Fruit fly (Drosophila melanogaster) whole organism, wandering third instar larva: ENCODE results near the gene Taf2.

Experiments
- Abd-B ChIP-seq: fragments of >200 bp; optimal IDR thresholded peaks from 2 replicates; lab custom pipeline; 2017; ENCODE audit warnings: missing biosample characterization, missing genetic modification characterization
- CG32264 ChIP-seq: fragments of 200-800 bp; sonication (Bioruptor generic); optimal IDR thresholded peaks from 2 replicates; lab custom pipeline; 2016; ENCODE audit warnings: missing biosample characterization, missing genetic modification characterization
- CrebA ChIP-seq: fragments of 200-800 bp; sonication (Bioruptor generic); optimal IDR thresholded peaks from 2 replicates; lab custom pipeline; 2016; ENCODE audit warnings: missing biosample characterization, mild to moderate bottlenecking, missing genetic modification characterization, borderline replicate concordance
- Dfd ChIP-seq: fragments of >200 bp; optimal IDR thresholded peaks from 2 replicates; lab custom pipeline; 2017; ENCODE audit warnings: missing biosample characterization, missing genetic modification characterization
- HLH106 ChIP-seq: fragments of 200-800 bp; optimal IDR thresholded peaks from 3 replicates; lab custom pipeline; 2019; ENCODE audit warnings: missing biosample characterization, mild to moderate bottlenecking, missing genetic modification characterization, moderate library complexity
- Hnf4 ChIP-seq: fragments of 200-800 bp; sonication (Bioruptor generic); optimal IDR thresholded peaks from 2 replicates; lab custom pipeline; 2016; ENCODE audit warnings: missing biosample characterization, mild to moderate bottlenecking, missing genetic modification characterization
- Hr78 ChIP-seq: fragments of >200 bp; optimal IDR thresholded peaks from 2 replicates; lab custom pipeline; 2017; ENCODE audit warnings: missing biosample characterization, missing genetic modification characterization
- Hr83 ChIP-seq: fragments of 200-300 bp; sonication (Bioruptor generic); optimal IDR thresholded peaks from 2 replicates; lab custom pipeline; 2016; ENCODE audit warnings: missing biosample characterization, mild to moderate bottlenecking, missing genetic modification characterization, moderate library complexity; ENCODE audit not compliant: poor library complexity, severe bottlenecking
- Mio ChIP-seq: sonication (Bioruptor generic); optimal IDR thresholded peaks from 2 replicates; lab custom pipeline; 2016; ENCODE audit warnings: missing biosample characterization, missing genetic modification characterization
- Myc ChIP-seq: fragments of >200 bp; optimal IDR thresholded peaks from 2 replicates; lab custom pipeline; 2017
- N ChIP-seq: fragments of >200 bp; optimal IDR thresholded peaks from 2 replicates; lab custom pipeline; 2018; ENCODE audit warnings: missing biosample characterization, missing external identifiers, missing genetic modification characterization
- OdsH ChIP-seq: fragments of 200-800 bp; sonication (Bioruptor generic); optimal IDR thresholded peaks from 2 replicates; lab custom pipeline; 2016; ENCODE audit warnings: missing biosample characterization, mild to moderate bottlenecking, missing genetic modification characterization
- Rel ChIP-seq, 2 experiments: fragments of 200-800 bp; sonication (Bioruptor generic) in 1 of 2; optimal IDR thresholded peaks; 2 replicates in 1 of 2; 3 replicates in 1 of 2; lab custom pipeline; 2016 to 2019; ENCODE audit warnings: mild to moderate bottlenecking in 2 of 2, missing biosample characterization in 2 of 2, missing genetic modification characterization in 2 of 2, moderate library complexity in 1 of 2
- Sp1 ChIP-seq: fragments of 200-800 bp; sonication (Bioruptor generic); optimal IDR thresholded peaks from 3 replicates; lab custom pipeline; 2019; ENCODE audit warnings: missing biosample characterization, mild to moderate bottlenecking, missing genetic modification characterization, moderate library complexity
- br ChIP-seq: fragments of 200-800 bp; sonication (Bioruptor generic); optimal IDR thresholded peaks from 2 replicates; lab custom pipeline; 2016; ENCODE audit warnings: missing biosample characterization, missing genetic modification characterization
- dsf ChIP-seq: sonication (Bioruptor generic); optimal IDR thresholded peaks from 2 replicates; lab custom pipeline; 2016; ENCODE audit warnings: missing biosample characterization, missing genetic modification characterization, borderline replicate concordance
- ey ChIP-seq: fragments of 200-800 bp; sonication (Bioruptor generic); optimal IDR thresholded peaks from 2 replicates; lab custom pipeline; 2016; ENCODE audit warnings: missing biosample characterization, missing genetic modification characterization
- foxo ChIP-seq, 2 experiments: fragments of 200-800 bp; sonication (Bioruptor generic); optimal IDR thresholded peaks; 2 replicates in 1 of 2; 3 replicates in 1 of 2; lab custom pipeline; 2016 to 2017; ENCODE audit warnings: missing biosample characterization in 2 of 2, missing genetic modification characterization in 2 of 2
- lola ChIP-seq: fragments of >200 bp; optimal IDR thresholded peaks from 2 replicates; lab custom pipeline; 2017; ENCODE audit warnings: missing biosample characterization, missing genetic modification characterization
- pan ChIP-seq: fragments of >200 bp; optimal IDR thresholded peaks from 2 replicates; lab custom pipeline; 2017
- psq ChIP-seq: fragments of 200-800 bp; sonication (Bioruptor generic); optimal IDR thresholded peaks from 3 replicates; lab custom pipeline; 2017; ENCODE audit warnings: missing biosample characterization, mild to moderate bottlenecking, missing genetic modification characterization, moderate library complexity
- rgr ChIP-seq: fragments of 200-800 bp; sonication (Bioruptor generic); optimal IDR thresholded peaks from 3 replicates; lab custom pipeline; 2016; ENCODE audit warnings: missing biosample characterization, mild to moderate bottlenecking, missing genetic modification characterization
- sage ChIP-seq: fragments of 200-800 bp; sonication (Bioruptor generic); optimal IDR thresholded peaks from 2 replicates; lab custom pipeline; 2016; ENCODE audit warnings: missing biosample characterization, mild to moderate bottlenecking, missing genetic modification characterization
- sv ChIP-seq: fragments of 200-800 bp; sonication (Bioruptor generic); optimal IDR thresholded peaks from 3 replicates; lab custom pipeline; 2016; ENCODE audit warnings: missing biosample characterization, missing genetic modification characterization
- tai ChIP-seq: sonication (Bioruptor generic); optimal IDR thresholded peaks from 2 replicates; lab custom pipeline; 2016; ENCODE audit warnings: missing biosample characterization, missing genetic modification characterization
- usp ChIP-seq: fragments of >200 bp; optimal IDR thresholded peaks from 2 replicates; lab custom pipeline; 2017; ENCODE audit warnings: missing biosample characterization, missing genetic modification characterization
- woc ChIP-seq: sonication (Bioruptor generic); optimal IDR thresholded peaks from 2 replicates; lab custom pipeline; 2016; ENCODE audit warnings: missing biosample characterization, mild to moderate bottlenecking, missing genetic modification characterization

The Taf2 gene

dm6 chr3L:9846577-9847342, 41.7 kb downstream of the Taf2 start:
- TF ChIP-seq Rel (GFP tag; optimal IDR thresholded peaks at IDR 0.05; lab: Kevin White, UChicago) (no peak), Rel (tag; optimal IDR thresholded peaks at IDR 0.05; lab: Kevin White, UChicago) (peak; percentile 89), foxo (GFP tag; optimal IDR thresholded peaks at IDR 0.05; lab: Kevin White, UChicago) (no peak)
- TF ChIP-seq, all 38 proteins: peak for 1

- peak; percentile 11 for TF ChIP-seq sv
- no peak for TF ChIP-seq Dfd (GFP tag; lab: Kevin White, UChicago)
- TF ChIP-seq OdsH (GFP tag; lab: Kevin White, UChicago), result no peak
- no peak for TF ChIP-seq tai (GFP tag; lab: Kevin White, UChicago)
- TF ChIP-seq Rel (GFP tag; optimal IDR thresholded peaks at IDR 0.05; lab: Kevin White, UChicago), result no peak
- peak; percentile 21 for TF ChIP-seq Rel (tag; optimal IDR thresholded peaks at IDR 0.05; lab: Kevin White, UChicago)
- no peak for TF ChIP-seq lola (GFP tag; lab: Kevin White, UChicago)
- no peak for TF ChIP-seq Sp1
- no peak for TF ChIP-seq CrebA (GFP tag; lab: Kevin White, UChicago)
- no peak for TF ChIP-seq dsf
- TF ChIP-seq Myc (lab: Kevin White, UChicago), result no peak
- TF ChIP-seq Hnf4 (GFP tag; lab: Kevin White, UChicago), result no peak
- no peak for TF ChIP-seq sage (GFP tag; lab: Kevin White, UChicago)
- TF ChIP-seq ey (GFP tag; lab: Kevin White, UChicago), result no peak
- TF ChIP-seq psq (GFP tag; lab: Kevin White, UChicago), result no peak
- no peak for TF ChIP-seq usp (GFP tag; lab: Kevin White, UChicago)
- TF ChIP-seq, all 38 proteins: peak for 2
Measured at dm6 chr3L:9845980-9846538, 42.4 kb downstream of the Taf2 start.

dm6 chr3L:9842043-9842442, 46.4 kb downstream of the Taf2 start:
- TF ChIP-seq Hr83 (GFP tag; lab: Kevin White, UChicago) (no peak), HLH106 (tag; lab: Kevin White, UChicago) (no peak), sage (GFP tag; lab: Kevin White, UChicago) (no peak), N (no peak), woc (GFP tag; lab: Kevin White, UChicago) (no peak), CG32264 (GFP tag; lab: Kevin White, UChicago) (no peak), rgr (GFP tag; lab: Kevin White, UChicago) (no peak), dsf (no peak), Dfd (GFP tag; lab: Kevin White, UChicago) (no peak), Hr78 (GFP tag; lab: Kevin White, UChicago) (no peak), Mio (GFP tag; lab: Kevin White, UChicago) (no peak), lola (GFP tag; lab: Kevin White, UChicago) (no peak), Myc (lab: Kevin White, UChicago) (no peak), pan (lab: Kevin White, UChicago) (no peak), tai (GFP tag; lab: Kevin White, UChicago) (no peak), CrebA (GFP tag; lab: Kevin White, UChicago) (no peak), br (GFP tag; lab: Kevin White, UChicago) (no peak)

dm6 chr3L:9840710-9841109, 47.8 kb downstream of the Taf2 start:
- TF ChIP-seq Mio (GFP tag; lab: Kevin White, UChicago), result no peak
- TF ChIP-seq Dfd (GFP tag; lab: Kevin White, UChicago), result peak; percentile 95

- TF ChIP-seq sv (peak; percentile 2), Hnf4 (GFP tag; lab: Kevin White, UChicago) (no peak), dsf (no peak), OdsH (GFP tag; lab: Kevin White, UChicago) (no peak), Myc (lab: Kevin White, UChicago) (peak; percentile 55)
Measured at dm6 chr3L:9838534-9838933, 49.9 kb downstream of the Taf2 start, which contains the start of gene Cdk8. Gene Cdk8, minus strand, starts transcription at chr3L:9838670.

- no peak for TF ChIP-seq OdsH (GFP tag; lab: Kevin White, UChicago)
- TF ChIP-seq Dfd (GFP tag; lab: Kevin White, UChicago), result peak; percentile 92
- TF ChIP-seq Abd-B, result no peak
Measured at dm6 chr3L:9837053-9837452, 51.4 kb downstream of the Taf2 start.
